Worm (Caenorhabditis elegans) whole organism, L4 larva: Measurements from ENCODE around the gene rde-12.
A peak's percentile ranks its signal among the peaks of the same experiment; 100 is the strongest.

ENCODE experiments used
- D1046.2 ChIP-seq: fragments of 200-800 bp; sonication (Bioruptor generic); IDR thresholded peaks from 2 replicates; pipeline ENCODE4 v1.3.6; 2022; ENCODE audit warnings: missing genetic modification characterization, missing compliant biosample characterization
- F10B5.3 ChIP-seq: sonication (generic microtip); optimal IDR thresholded peaks from 2 replicates; lab custom pipeline; 2016; ENCODE audit warnings: mild to moderate bottlenecking, missing genetic modification characterization, missing compliant biosample characterization
- F26F4.8 ChIP-seq: fragments of 200-800 bp; sonication (Bioruptor generic); conservative IDR thresholded peaks from 2 replicates; pipeline ENCODE4 v1.3.6; 2022; ENCODE audit warnings: missing genetic modification characterization, missing compliant biosample characterization
- F37D6.2 ChIP-seq: sonication (generic microtip); optimal IDR thresholded peaks from 2 replicates; lab custom pipeline; 2016; ENCODE audit warnings: mild to moderate bottlenecking, missing genetic modification characterization, missing compliant biosample characterization
- Y75B8A.6 ChIP-seq: fragments of 200-800 bp; sonication (Bioruptor generic); IDR thresholded peaks from 2 replicates; pipeline ENCODE4 v1.3.6; 2022; ENCODE audit warnings: missing genetic modification reagents, missing genetic modification characterization, missing compliant biosample characterization
- ZK337.2 ChIP-seq: fragments of 200-800 bp; sonication (Bioruptor generic); IDR thresholded peaks from 2 replicates; pipeline ENCODE4 v1.3.6; 2022; ENCODE audit warnings: missing genetic modification reagents, missing genetic modification characterization, missing compliant biosample characterization
- ceh-20 ChIP-seq: fragments of 200-800 bp; sonication (Bioruptor generic); IDR thresholded peaks from 2 replicates; pipeline ENCODE4 v1.3.6; 2022; ENCODE audit warnings: missing genetic modification reagents, missing genetic modification characterization, missing compliant biosample characterization
- ceh-28 ChIP-seq: fragments of 150-350 bp; optimal IDR thresholded peaks from 2 replicates; lab custom pipeline; 2014; ENCODE audit warnings: missing biosample characterization, missing genetic modification reagents, missing genetic modification characterization
- ceh-82 ChIP-seq: sonication (generic microtip); optimal IDR thresholded peaks from 2 replicates; lab custom pipeline; 2017; ENCODE audit warnings: missing biosample characterization, missing genetic modification characterization
- cey-2 ChIP-seq: sonication (generic microtip); optimal IDR thresholded peaks from 3 replicates; lab custom pipeline; 2017; ENCODE audit warnings: missing genetic modification characterization, mild to moderate bottlenecking, missing compliant biosample characterization, antibody characterized with exemption, borderline replicate concordance; ENCODE audit not compliant: insufficient read depth
- ctbp-1 ChIP-seq: fragments of 200-800 bp; sonication (Bioruptor generic); IDR thresholded peaks from 2 replicates; pipeline ENCODE4 v1.3.6; 2022; ENCODE audit warnings: missing genetic modification reagents, missing genetic modification characterization, missing compliant biosample characterization
- dmd-6 ChIP-seq: fragments of 200-800 bp; sonication (Bioruptor generic); IDR thresholded peaks from 2 replicates; pipeline ENCODE4 v1.3.6; 2022; ENCODE audit warnings: missing genetic modification reagents, missing genetic modification characterization, missing compliant biosample characterization
- dmd-8 ChIP-seq: fragments of 200-800 bp; sonication (Bioruptor generic); IDR thresholded peaks from 2 replicates; pipeline ENCODE4 v1.3.6; 2022; ENCODE audit warnings: missing genetic modification characterization, missing compliant biosample characterization
- dpl-1 ChIP-seq: fragments of 150-350 bp; optimal IDR thresholded peaks from 2 replicates; lab custom pipeline; 2014; ENCODE audit warnings: missing biosample characterization, missing genetic modification reagents, missing genetic modification characterization
- duxl-1 ChIP-seq: sonication (generic microtip); optimal IDR thresholded peaks from 2 replicates; lab custom pipeline; 2016; ENCODE audit warnings: mild to moderate bottlenecking, missing genetic modification characterization, moderate library complexity, missing compliant biosample characterization; ENCODE audit not compliant: poor library complexity
- dve-1 ChIP-seq: sonication (generic microtip); optimal IDR thresholded peaks from 2 replicates; lab custom pipeline; 2017; ENCODE audit warnings: antibody characterized with exemption, mild to moderate bottlenecking, missing genetic modification characterization, missing compliant biosample characterization; ENCODE audit not compliant: insufficient read depth
- egl-43 ChIP-seq: fragments of 200-800 bp; sonication (Bioruptor generic); IDR thresholded peaks from 2 replicates; pipeline ENCODE4 v1.3.6; 2022; ENCODE audit warnings: missing genetic modification reagents, missing genetic modification characterization, missing compliant biosample characterization
- fkh-10 ChIP-seq: fragments of 150-350 bp; optimal IDR thresholded peaks from 2 replicates; lab custom pipeline; 2014; ENCODE audit warnings: missing biosample characterization, missing genetic modification reagents, missing genetic modification characterization
- gei-8 ChIP-seq: fragments of 200-800 bp; sonication (Bioruptor generic); optimal IDR thresholded peaks from 2 replicates; lab custom pipeline; 2018; ENCODE audit warnings: mild to moderate bottlenecking, missing genetic modification characterization, missing compliant biosample characterization
- hlh-11 ChIP-seq: fragments of 200-800 bp; sonication (Bioruptor generic); optimal IDR thresholded peaks from 2 replicates; lab custom pipeline; 2018; ENCODE audit warnings: mild to moderate bottlenecking, missing genetic modification characterization, missing compliant biosample characterization
- hlh-30 ChIP-seq: sonication (generic microtip); optimal IDR thresholded peaks from 2 replicates; lab custom pipeline; 2017; ENCODE audit warnings: antibody characterized with exemption, mild to moderate bottlenecking, missing genetic modification characterization, missing compliant biosample characterization; ENCODE audit not compliant: insufficient read depth
- hmg-1.1 ChIP-seq: fragments of 200-800 bp; sonication (Bioruptor generic); IDR thresholded peaks from 2 replicates; pipeline ENCODE4 v1.3.6; 2022; ENCODE audit warnings: missing genetic modification reagents, missing genetic modification characterization, missing compliant biosample characterization
- jun-1 ChIP-seq: fragments of 150-350 bp; optimal IDR thresholded peaks from 2 replicates; lab custom pipeline; 2014; ENCODE audit warnings: missing biosample characterization, missing genetic modification reagents, missing genetic modification characterization
- lin-13 ChIP-seq: fragments of 150-350 bp; optimal IDR thresholded peaks from 2 replicates; lab custom pipeline; 2014; ENCODE audit warnings: missing biosample characterization, missing genetic modification reagents, missing genetic modification characterization
- lin-15B ChIP-seq: fragments of 150-350 bp; sonication (generic microtip); optimal IDR thresholded peaks from 3 replicates; lab custom pipeline; 2014; ENCODE audit warnings: missing biosample characterization, missing genetic modification characterization
- lin-39 ChIP-seq: fragments of 150-350 bp; optimal IDR thresholded peaks from 2 replicates; lab custom pipeline; 2014; ENCODE audit warnings: missing biosample characterization, missing genetic modification reagents, missing genetic modification characterization
- lsy-2 ChIP-seq, 2 experiments: fragments of 150-350 bp in 1 of 2; sonication (generic microtip) in 1 of 2; optimal IDR thresholded peaks; 2 replicates each; lab custom pipeline; 2014 to 2017; ENCODE audit warnings: missing biosample characterization in 2 of 2, missing genetic modification characterization in 2 of 2
- madf-5 ChIP-seq, 2 experiments: fragments of 200-800 bp; sonication (Bioruptor generic); IDR thresholded peaks; 2 replicates each; pipeline ENCODE4 v1.3.6; 2022; ENCODE audit warnings: missing compliant biosample characterization in 2 of 2, missing genetic modification characterization in 2 of 2
- madf-9 ChIP-seq: fragments of 200-800 bp; sonication (Bioruptor generic); conservative IDR thresholded peaks from 2 replicates; pipeline ENCODE4 v1.3.6; 2022; ENCODE audit warnings: missing genetic modification reagents, missing genetic modification characterization, missing compliant biosample characterization
- nhr-11 ChIP-seq: fragments of 150-350 bp; optimal IDR thresholded peaks from 2 replicates; lab custom pipeline; 2014; ENCODE audit warnings: missing biosample characterization, missing genetic modification characterization
- nhr-25 ChIP-seq: sonication (generic microtip); optimal IDR thresholded peaks from 2 replicates; lab custom pipeline; 2017; ENCODE audit warnings: missing genetic modification characterization, mild to moderate bottlenecking, missing compliant biosample characterization, antibody characterized with exemption, moderate library complexity, borderline replicate concordance; ENCODE audit not compliant: insufficient read depth
- nhr-41 ChIP-seq: fragments of 200-800 bp; sonication (Bioruptor generic); IDR thresholded peaks from 2 replicates; pipeline ENCODE4 v1.3.6; 2022; ENCODE audit warnings: missing genetic modification reagents, missing genetic modification characterization, missing compliant biosample characterization
- nhr-42 ChIP-seq: fragments of 200-800 bp; sonication (Bioruptor generic); IDR thresholded peaks from 2 replicates; pipeline ENCODE4 v1.3.6; 2022; ENCODE audit warnings: missing genetic modification characterization, missing compliant biosample characterization
- nhr-48 ChIP-seq: sonication (generic microtip); optimal IDR thresholded peaks from 2 replicates; lab custom pipeline; 2016; ENCODE audit warnings: mild to moderate bottlenecking, missing genetic modification characterization, missing compliant biosample characterization
- nhr-6 ChIP-seq: fragments of 150-350 bp; optimal IDR thresholded peaks from 2 replicates; lab custom pipeline; 2014; ENCODE audit warnings: missing biosample characterization, missing genetic modification characterization
- nhr-77 ChIP-seq: fragments of 150-350 bp; optimal IDR thresholded peaks from 2 replicates; lab custom pipeline; 2014; ENCODE audit warnings: missing biosample characterization, missing genetic modification characterization
- rbr-2 ChIP-seq: sonication (generic microtip); optimal IDR thresholded peaks from 2 replicates; lab custom pipeline; 2016; ENCODE audit warnings: missing genotype, missing genetic modification characterization, missing compliant biosample characterization
- saeg-2 ChIP-seq: fragments of 200-800 bp; sonication (Bioruptor generic); IDR thresholded peaks from 2 replicates; pipeline ENCODE4 v1.3.6; 2022; ENCODE audit warnings: missing genetic modification reagents, missing genetic modification characterization, missing compliant biosample characterization
- set-16 ChIP-seq: fragments of 200-800 bp; sonication (Bioruptor generic); IDR thresholded peaks from 2 replicates; pipeline ENCODE4 v1.3.6; 2022; ENCODE audit warnings: missing genetic modification reagents, missing genetic modification characterization, missing compliant biosample characterization
- snpc-4 ChIP-seq: fragments of 150-350 bp; optimal IDR thresholded peaks from 2 replicates; lab custom pipeline; 2014; ENCODE audit warnings: missing biosample characterization, missing genetic modification characterization
- unc-130 ChIP-seq: sonication (generic microtip); optimal IDR thresholded peaks from 2 replicates; lab custom pipeline; 2016; ENCODE audit warnings: missing genetic modification reagents, missing genetic modification characterization, missing compliant biosample characterization
- unc-39 ChIP-seq: sonication (generic microtip); optimal IDR thresholded peaks from 2 replicates; lab custom pipeline; 2017; ENCODE audit warnings: missing biosample characterization, missing genetic modification characterization
- zag-1 ChIP-seq: fragments of 150-350 bp; optimal IDR thresholded peaks from 2 replicates; lab custom pipeline; 2014; ENCODE audit warnings: missing biosample characterization, missing genetic modification characterization
- zfp-3 ChIP-seq: fragments of 200-800 bp; sonication (Bioruptor generic); conservative IDR thresholded peaks from 2 replicates; pipeline ENCODE4 v1.3.6; 2022; ENCODE audit warnings: missing genetic modification reagents, missing genetic modification characterization, missing compliant biosample characterization

Gene rde-12

ce11 chrV:13656346-13657254 lies 8.6 kb upstream of the rde-12 start (continued):
- TF ChIP-seq Y75B8A.6 (GFP tag; lab: Robert Waterston, UW) (0 out of 2 replicates have a peak, but pooled peaks have one; percentile 20), dmd-8 (GFP tag; lab: Robert Waterston, UW) (no peak), rbr-2 (tag; lab: Kevin White, UChicago) (peak; percentile 1), ceh-82 (tag; lab: Kevin White, UChicago) (no peak), nhr-11 (tag; lab: Kevin White, UChicago) (peak; percentile 3), ceh-20 (GFP tag; lab: Robert Waterston, UW) (peak; percentile 57; the same call in 1 of the 2 replicates), nhr-41 (GFP tag; lab: Robert Waterston, UW) (peak; percentile 91; the same call in 1 of the 2 replicates), madf-5 (GFP tag; IDR thresholded peaks at IDR 0.05; lab: Robert Waterston, UW) (no peak), lin-13 (GFP tag; lab: Kevin White, UChicago) (peak; percentile 77), hlh-30 (tag; lab: Kevin White, UChicago) (peak; percentile 83), dpl-1 (GFP tag; lab: Kevin White, UChicago) (peak; percentile 40), set-16 (GFP tag; lab: Robert Waterston, UW) (peak; percentile 28; the same call in 1 of the 2 replicates), jun-1 (peak; percentile 5), ctbp-1 (GFP tag; lab: Robert Waterston, UW) (no peak), unc-39 (tag; lab: Kevin White, UChicago) (no peak), nhr-42 (GFP tag; lab: Robert Waterston, UW) (0 out of 2 replicates have a peak, but pooled peaks have one; percentile 32), zag-1 (no peak), dmd-6 (GFP tag; lab: Robert Waterston, UW) (peak; percentile 86), ceh-28 (tag; lab: Kevin White, UChicago) (no peak), saeg-2 (peak; percentile 52), D1046.2 (GFP tag; lab: Robert Waterston, UW) (no peak), zfp-3 (GFP tag; lab: Robert Waterston, UW) (peak; percentile 80), hmg-1.1 (GFP tag; lab: Robert Waterston, UW) (0 out of 2 replicates have a peak, but pooled peaks have one; percentile 24), snpc-4 (no peak), duxl-1 (peak; percentile 8), ZK337.2 (GFP tag; lab: Robert Waterston, UW) (0 out of 2 replicates have a peak, but pooled peaks have one; percentile 2), fkh-10 (GFP tag; lab: Kevin White, UChicago) (no peak), nhr-6 (tag; lab: Kevin White, UChicago) (peak; percentile 56), nhr-25 (tag; lab: Kevin White, UChicago) (peak; percentile 57), F10B5.3 (tag; lab: Kevin White, UChicago) (no peak), unc-130 (GFP tag; lab: Kevin White, UChicago) (no peak), nhr-48 (tag; lab: Kevin White, UChicago) (peak; percentile 89), nhr-77 (peak; percentile 66), F26F4.8 (GFP tag; lab: Robert Waterston, UW) (0 out of 2 replicates have a peak, but pooled peaks have one; percentile 6), lsy-2 (tag; optimal IDR thresholded peaks at IDR 0.05; lab: Kevin White, UChicago) (peak; percentile 46 to 51), egl-43 (GFP tag; lab: Robert Waterston, UW) (no peak), hlh-11 (tag; lab: Kevin White, UChicago) (peak; percentile 96), gei-8 (peak; percentile 69), lin-15B (no peak), lin-39 (tag; lab: Kevin White, UChicago) (no peak), F37D6.2 (tag; lab: Kevin White, UChicago) (no peak), dve-1 (tag; lab: Kevin White, UChicago) (peak; percentile 93), madf-9 (GFP tag; lab: Robert Waterston, UW) (no peak), cey-2 (tag; lab: Kevin White, UChicago) (peak; percentile 77)
